Worm (Caenorhabditis elegans) whole organism, midembryonic: ENCODE data around the gene svh-1.

Experiments used
- T22C8.4 ChIP-seq: fragments of 200-800 bp; sonication (Bioruptor generic); IDR thresholded peaks from 2 replicates; pipeline ENCODE4 v1.3.6; 2022; ENCODE audit warnings: missing genetic modification characterization, missing compliant biosample characterization
- cog-1 ChIP-seq: sonication (generic microtip); optimal IDR thresholded peaks from 2 replicates; lab custom pipeline; 2016; ENCODE audit warnings: missing genetic modification characterization, missing compliant biosample characterization
- flt-1 ChIP-seq: fragments of 200-800 bp; sonication (Bioruptor generic); IDR thresholded peaks from 2 replicates; pipeline ENCODE4 v1.3.6; 2022; ENCODE audit warnings: missing genetic modification characterization, missing compliant biosample characterization
- klf-2 ChIP-seq: fragments of 200-800 bp; sonication (Bioruptor generic); conservative IDR thresholded peaks from 2 replicates; pipeline ENCODE4 v1.3.6; 2022; ENCODE audit warnings: missing genetic modification reagents, missing genetic modification characterization, missing compliant biosample characterization
- med-1 ChIP-seq: sonication (generic microtip); optimal IDR thresholded peaks from 2 replicates; lab custom pipeline; 2017; ENCODE audit warnings: missing genetic modification characterization, mild to moderate bottlenecking, missing compliant biosample characterization, antibody characterized with exemption, missing genetic modification reagents; ENCODE audit not compliant: insufficient read depth
- ref-1 ChIP-seq: fragments of 200-800 bp; sonication (Bioruptor generic); conservative IDR thresholded peaks from 2 replicates; pipeline ENCODE4 v1.3.6; 2022; ENCODE audit warnings: missing genetic modification reagents, missing genetic modification characterization, missing compliant biosample characterization
- tab-1 ChIP-seq: fragments of 200-800 bp; sonication (Bioruptor generic); IDR thresholded peaks from 2 replicates; pipeline ENCODE4 v1.3.6; 2022; ENCODE audit warnings: missing genetic modification characterization, missing compliant biosample characterization
- ztf-23 ChIP-seq: fragments of 200-800 bp; sonication (Bioruptor generic); IDR thresholded peaks from 2 replicates; pipeline ENCODE4 v1.3.6; 2022; ENCODE audit warnings: missing genetic modification reagents, missing genetic modification characterization, missing compliant biosample characterization
- ztf-29 ChIP-seq: fragments of 200-800 bp; sonication (Bioruptor generic); IDR thresholded peaks from 2 replicates; pipeline ENCODE4 v1.3.6; 2022; ENCODE audit warnings: missing genetic modification reagents, missing genetic modification characterization, missing compliant biosample characterization

svh-1 gene

ce11 chrIV:8234088-8234496, 27.7 kb downstream of the svh-1 start:
- TF ChIP-seq med-1 (GFP tag; lab: Kevin White, UChicago) (no peak), cog-1 (tag; lab: Kevin White, UChicago) (no peak), T22C8.4 (GFP tag; lab: Robert Waterston, UW) (no peak), ztf-29 (no peak), tab-1 (GFP tag; lab: Robert Waterston, UW) (no peak), flt-1 (GFP tag; lab: Robert Waterston, UW) (no peak), ztf-23 (no peak), klf-2 (no peak), ref-1 (GFP tag; lab: Robert Waterston, UW) (no peak)

- TF ChIP-seq tab-1 (GFP tag; lab: Robert Waterston, UW) (no peak), ref-1 (GFP tag; lab: Robert Waterston, UW) (no peak), ztf-29 (no peak), cog-1 (tag; lab: Kevin White, UChicago) (no peak), flt-1 (GFP tag; lab: Robert Waterston, UW) (no peak), T22C8.4 (GFP tag; lab: Robert Waterston, UW) (no peak), ztf-23 (no peak), klf-2 (no peak), med-1 (GFP tag; lab: Kevin White, UChicago) (no peak)
Observed at ce11 chrIV:8235114-8235686, 28.8 kb downstream of the svh-1 start.

- TF ChIP-seq ref-1 (GFP tag; lab: Robert Waterston, UW): no peak
- TF ChIP-seq T22C8.4 (GFP tag; lab: Robert Waterston, UW): no peak
- no peak for TF ChIP-seq med-1 (GFP tag; lab: Kevin White, UChicago)
- TF ChIP-seq klf-2: no peak
- no peak for TF ChIP-seq cog-1 (tag; lab: Kevin White, UChicago)
- TF ChIP-seq tab-1 (GFP tag; lab: Robert Waterston, UW): no peak
Observed at ce11 chrIV:8236502-8236901, 30.1 kb downstream of the svh-1 start, which contains the start of gene nhr-66. TSS of gene nhr-66 (minus strand) at chrIV:8236602.

- TF ChIP-seq flt-1 (GFP tag; lab: Robert Waterston, UW): no peak
- no peak for TF ChIP-seq med-1 (GFP tag; lab: Kevin White, UChicago)
- no peak for TF ChIP-seq ztf-23
- TF ChIP-seq cog-1 (tag; lab: Kevin White, UChicago): no peak
Observed at ce11 chrIV:8239584-8239983, 33.2 kb downstream of the svh-1 start.

ce11 chrIV:8241312-8241833, 35.0 kb downstream of the svh-1 start:
- TF ChIP-seq tab-1 (GFP tag; lab: Robert Waterston, UW): no peak
- no peak for TF ChIP-seq ztf-29
- TF ChIP-seq ref-1 (GFP tag; lab: Robert Waterston, UW): no peak
- TF ChIP-seq cog-1 (tag; lab: Kevin White, UChicago): no peak
- TF ChIP-seq med-1 (GFP tag; lab: Kevin White, UChicago): no peak
- TF ChIP-seq flt-1 (GFP tag; lab: Robert Waterston, UW): no peak
- TF ChIP-seq T22C8.4 (GFP tag; lab: Robert Waterston, UW): no peak
- no peak for TF ChIP-seq ztf-23
- TF ChIP-seq klf-2: no peak

- TF ChIP-seq flt-1 (GFP tag; lab: Robert Waterston, UW) (no peak), ztf-23 (no peak), cog-1 (tag; lab: Kevin White, UChicago) (no peak), ref-1 (GFP tag; lab: Robert Waterston, UW) (no peak), tab-1 (GFP tag; lab: Robert Waterston, UW) (no peak), med-1 (GFP tag; lab: Kevin White, UChicago) (no peak), T22C8.4 (GFP tag; lab: Robert Waterston, UW) (no peak), klf-2 (no peak), ztf-29 (no peak)
Observed at ce11 chrIV:8243170-8243569, 36.8 kb downstream of the svh-1 start.

ce11 chrIV:8243599-8243998, 37.2 kb downstream of the svh-1 start, which contains the start of gene T09A12.8:
TSS of gene T09A12.8 (minus strand) at chrIV:8243699.
- TF ChIP-seq ref-1 (GFP tag; lab: Robert Waterston, UW) (no peak), ztf-29 (no peak)

ce11 chrIV:8244112-8244511, 37.7 kb downstream of the svh-1 start, which contains the start of gene T09A12.1:
TSS of gene T09A12.1 (plus strand) at chrIV:8244412.
- TF ChIP-seq ztf-23: no peak
- TF ChIP-seq med-1 (GFP tag; lab: Kevin White, UChicago): no peak
- no peak for TF ChIP-seq flt-1 (GFP tag; lab: Robert Waterston, UW)
- no peak for TF ChIP-seq T22C8.4 (GFP tag; lab: Robert Waterston, UW)
- TF ChIP-seq cog-1 (tag; lab: Kevin White, UChicago): no peak

- TF ChIP-seq cog-1 (tag; lab: Kevin White, UChicago): no peak
- TF ChIP-seq klf-2: no peak
- TF ChIP-seq tab-1 (GFP tag; lab: Robert Waterston, UW): no peak
- TF ChIP-seq ref-1 (GFP tag; lab: Robert Waterston, UW): no peak
- TF ChIP-seq ztf-23: no peak
- TF ChIP-seq flt-1 (GFP tag; lab: Robert Waterston, UW): no peak
- no peak for TF ChIP-seq T22C8.4 (GFP tag; lab: Robert Waterston, UW)
- TF ChIP-seq ztf-29: no peak
- TF ChIP-seq med-1 (GFP tag; lab: Kevin White, UChicago): no peak
Observed at ce11 chrIV:8247341-8247740, 40.9 kb downstream of the svh-1 start.

ce11 chrIV:8251346-8251745, 44.9 kb downstream of the svh-1 start:
- TF ChIP-seq ztf-29: no peak
- no peak for TF ChIP-seq T22C8.4 (GFP tag; lab: Robert Waterston, UW)
- TF ChIP-seq tab-1 (GFP tag; lab: Robert Waterston, UW): no peak
- no peak for TF ChIP-seq flt-1 (GFP tag; lab: Robert Waterston, UW)
- TF ChIP-seq med-1 (GFP tag; lab: Kevin White, UChicago): no peak
- TF ChIP-seq cog-1 (tag; lab: Kevin White, UChicago): no peak
- no peak for TF ChIP-seq klf-2
- TF ChIP-seq ztf-23: no peak
- no peak for TF ChIP-seq ref-1 (GFP tag; lab: Robert Waterston, UW)
